ENCODE assay signal across 4 worm cellular contexts in the genomic region with DNA sequence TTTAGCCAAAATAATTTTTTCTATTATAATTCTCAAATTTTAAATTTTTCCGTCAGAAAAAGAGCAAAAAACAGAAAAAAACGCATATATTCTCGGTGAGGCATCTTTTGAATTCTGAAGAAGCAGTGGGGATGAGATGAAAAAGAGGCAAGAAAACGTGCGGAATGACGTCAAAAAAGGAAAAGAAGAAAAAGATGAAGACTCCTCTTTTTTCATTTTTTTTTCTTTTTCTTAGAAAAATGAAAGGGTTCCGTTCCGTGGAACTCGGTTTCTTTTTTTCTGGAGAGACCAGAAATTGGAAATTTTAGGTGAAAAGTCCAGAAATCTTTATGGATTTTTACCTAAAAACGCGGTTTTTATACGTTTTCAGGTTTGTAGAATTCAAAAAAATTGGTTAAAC.
A peak's percentile ranks its signal among the peaks of the same experiment; 100 is the strongest.
TF ChIP-seq lines count a peak whose summit lies in the region.

No protein-coding gene starts in this region.

TF ChIP-seq in whole organism, L1 larva, 84 proteins besides CTCF, POLR2A, EP300 and RAD21:
- peak; percentile 58 for TF ChIP-seq egl-13 (tag; optimal IDR thresholded peaks at IDR 0.05; lab: Kevin White, UChicago)
- TF ChIP-seq nhr-85 (tag; lab: Kevin White, UChicago) = peak; percentile 12
- TF ChIP-seq F16B12.6 (tag; optimal IDR thresholded peaks at IDR 0.05; lab: Kevin White, UChicago) = no peak
- no peak for TF ChIP-seq nhr-77 (tag; optimal IDR thresholded peaks at IDR 0.05; lab: Kevin White, UChicago)
- TF ChIP-seq pax-3 (tag; optimal IDR thresholded peaks at IDR 0.05; lab: Kevin White, UChicago) = peak; percentile 10
- peak; percentile 76 for TF ChIP-seq lin-14 (GFP tag; optimal IDR thresholded peaks at IDR 0.05; lab: Kevin White, UChicago)
- peak; percentile 55 for TF ChIP-seq fkh-8 (tag; optimal IDR thresholded peaks at IDR 0.05; lab: Kevin White, UChicago)
- peak; percentile 38 for TF ChIP-seq swsn-7 (tag; optimal IDR thresholded peaks at IDR 0.05; lab: Kevin White, UChicago)
- peak; percentile 43 for TF ChIP-seq zag-1 (tag; optimal IDR thresholded peaks at IDR 0.05; lab: Kevin White, UChicago)
- TF ChIP-seq fkh-10 (GFP tag; optimal IDR thresholded peaks at IDR 0.05; lab: Kevin White, UChicago) = peak; percentile 69
- TF ChIP-seq unc-86 (tag; optimal IDR thresholded peaks at IDR 0.05; lab: Kevin White, UChicago) = peak; percentile 71
- peak; percentile 7 for TF ChIP-seq dsc-1 (tag; optimal IDR thresholded peaks at IDR 0.05; lab: Kevin White, UChicago)
- TF ChIP-seq nhr-71 (tag; optimal IDR thresholded peaks at IDR 0.05; lab: Kevin White, UChicago) = peak; percentile 72
- no peak for TF ChIP-seq fkh-4 (tag; optimal IDR thresholded peaks at IDR 0.05; lab: Kevin White, UChicago; ENCODE audit: borderline replicate concordance)
- no peak for TF ChIP-seq ama-1 (optimal IDR thresholded peaks at IDR 0.05; lab: Kevin White, UChicago)
- peak; percentile 10 to 25 for TF ChIP-seq lsy-2 (tag; optimal IDR thresholded peaks at IDR 0.05; lab: Kevin White, UChicago)
- TF ChIP-seq mep-1 (tag; optimal IDR thresholded peaks at IDR 0.05; lab: Kevin White, UChicago) = peak; percentile 40
- TF ChIP-seq nhr-47 (tag; optimal IDR thresholded peaks at IDR 0.05; lab: Kevin White, UChicago) = peak; percentile 65
- TF ChIP-seq sox-4 (tag; optimal IDR thresholded peaks at IDR 0.05; lab: Kevin White, UChicago) = peak; percentile 26

TF ChIP-seq in whole organism, L2 larva, 48 proteins besides CTCF, POLR2A, EP300 and RAD21 (continues in another document):
- TF ChIP-seq lin-13 (GFP tag; optimal IDR thresholded peaks at IDR 0.05; lab: Kevin White, UChicago) (no peak), sma-3 (GFP tag; optimal IDR thresholded peaks at IDR 0.05; lab: Kevin White, UChicago) (no peak), ztf-1 (GFP tag; conservative IDR thresholded peaks at IDR 0.05; lab: Robert Waterston, UW) (no peak), mbf-1 (tag; optimal IDR thresholded peaks at IDR 0.05; lab: Kevin White, UChicago) (no peak), lsy-2 (tag; optimal IDR thresholded peaks at IDR 0.05; lab: Kevin White, UChicago) (peak in 1 of 2 experiments; percentile 65), snpc-4 (tag; optimal IDR thresholded peaks at IDR 0.05; lab: Kevin White, UChicago) (no peak), ama-1 (optimal IDR thresholded peaks at IDR 0.05; lab: Kevin White, UChicago) (no peak), alr-1 (tag; optimal IDR thresholded peaks at IDR 0.05; lab: Kevin White, UChicago) (no peak), sma-9 (GFP tag; optimal IDR thresholded peaks at IDR 0.05; lab: Kevin White, UChicago) (peak; percentile 43), sma-9 (tag; optimal IDR thresholded peaks at IDR 0.05; lab: Kevin White, UChicago) (no peak), unc-55 (GFP tag; optimal IDR thresholded peaks at IDR 0.05; lab: Kevin White, UChicago) (peak; percentile 60), mdl-1 (tag; optimal IDR thresholded peaks at IDR 0.05; lab: Kevin White, UChicago) (peak in 1 of 2 experiments; percentile 60), C34F6.9 (tag; optimal IDR thresholded peaks at IDR 0.05; lab: Kevin White, UChicago) (peak; percentile 48), nhr-129 (tag; optimal IDR thresholded peaks at IDR 0.05; lab: Kevin White, UChicago) (no peak), ztf-4 (tag; optimal IDR thresholded peaks at IDR 0.05; lab: Kevin White, UChicago) (no peak), crh-2 (tag; optimal IDR thresholded peaks at IDR 0.05; lab: Kevin White, UChicago) (peak; percentile 53), ceh-82 (tag; optimal IDR thresholded peaks at IDR 0.05; lab: Kevin White, UChicago) (no peak), blmp-1 (tag; optimal IDR thresholded peaks at IDR 0.05; lab: Kevin White, UChicago; ENCODE audit: insufficient read depth) (no peak), nhr-11 (tag; optimal IDR thresholded peaks at IDR 0.05; lab: Kevin White, UChicago) (no peak), nhr-77 (tag; optimal IDR thresholded peaks at IDR 0.05; lab: Kevin White, UChicago) (no peak), peb-1 (tag; optimal IDR thresholded peaks at IDR 0.05; lab: Kevin White, UChicago) (no peak), nhr-237 (tag; optimal IDR thresholded peaks at IDR 0.05; lab: Kevin White, UChicago) (no peak), Y55F3AM.14 (GFP tag; optimal IDR thresholded peaks at IDR 0.05; lab: Kevin White, UChicago) (peak; percentile 30), ZK546.5 (tag; optimal IDR thresholded peaks at IDR 0.05; lab: Kevin White, UChicago) (no peak)

TF ChIP-seq in whole organism, L3 larva, 47 proteins besides CTCF, POLR2A, EP300 and RAD21:
- no peak for TF ChIP-seq mdl-1 (tag; optimal IDR thresholded peaks at IDR 0.05; lab: Kevin White, UChicago)
- no peak for TF ChIP-seq ama-1 (optimal IDR thresholded peaks at IDR 0.05; lab: Kevin White, UChicago)
- TF ChIP-seq nhr-77 (tag; optimal IDR thresholded peaks at IDR 0.05; lab: Kevin White, UChicago) = no peak
- TF ChIP-seq ceh-82 (tag; optimal IDR thresholded peaks at IDR 0.05; lab: Kevin White, UChicago) = no peak
- TF ChIP-seq nhr-25 (tag; optimal IDR thresholded peaks at IDR 0.05; lab: Kevin White, UChicago) = no peak
- TF ChIP-seq lin-39 (tag; optimal IDR thresholded peaks at IDR 0.05; lab: Kevin White, UChicago) = no peak
- peak; percentile 94 for TF ChIP-seq fkh-10 (GFP tag; optimal IDR thresholded peaks at IDR 0.05; lab: Kevin White, UChicago)
- TF ChIP-seq egl-27 (tag; optimal IDR thresholded peaks at IDR 0.05; lab: Kevin White, UChicago) = no peak
- no peak for TF ChIP-seq nhr-12 (tag; optimal IDR thresholded peaks at IDR 0.05; lab: Kevin White, UChicago)
- peak; percentile 35 for TF ChIP-seq nfya-1 (tag; optimal IDR thresholded peaks at IDR 0.05; lab: Kevin White, UChicago; ENCODE audit: insufficient read depth)
- no peak for TF ChIP-seq skn-1 (tag; optimal IDR thresholded peaks at IDR 0.05; lab: Kevin White, UChicago)
- TF ChIP-seq nhr-43 (tag; optimal IDR thresholded peaks at IDR 0.05; lab: Kevin White, UChicago; ENCODE audit: poor library complexity, severe bottlenecking) = no peak
- no peak for TF ChIP-seq nhr-76 (tag; optimal IDR thresholded peaks at IDR 0.05; lab: Kevin White, UChicago)
- TF ChIP-seq tbx-2 (tag; optimal IDR thresholded peaks at IDR 0.05; lab: Kevin White, UChicago) = no peak
- TF ChIP-seq ZK546.5 (tag; optimal IDR thresholded peaks at IDR 0.05; lab: Kevin White, UChicago) = no peak
- no peak for TF ChIP-seq nhr-23 (tag; optimal IDR thresholded peaks at IDR 0.05; lab: Kevin White, UChicago)

TF ChIP-seq in whole organism, L4 larva, 104 proteins besides CTCF, POLR2A, EP300 and RAD21:
- TF ChIP-seq tag-97 (GFP tag; IDR thresholded peaks at IDR 0.05; lab: Robert Waterston, UW) = no peak
- TF ChIP-seq hif-1 (tag; optimal IDR thresholded peaks at IDR 0.05; lab: Kevin White, UChicago) = peak in 1 of 2 experiments; percentile 69
- TF ChIP-seq ztf-7 (tag; optimal IDR thresholded peaks at IDR 0.05; lab: Kevin White, UChicago) = no peak
- TF ChIP-seq ceh-62 (tag; optimal IDR thresholded peaks at IDR 0.05; lab: Kevin White, UChicago) = no peak
- TF ChIP-seq tra-1 (GFP tag; IDR thresholded peaks at IDR 0.05; lab: Robert Waterston, UW) = no peak
- TF ChIP-seq hlh-11 (tag; optimal IDR thresholded peaks at IDR 0.05; lab: Kevin White, UChicago) = no peak
- TF ChIP-seq attf-4 (tag; optimal IDR thresholded peaks at IDR 0.05; lab: Kevin White, UChicago) = no peak
- no peak for TF ChIP-seq arid-1 (GFP tag; conservative IDR thresholded peaks at IDR 0.05; lab: Robert Waterston, UW)
- TF ChIP-seq nhr-10 (tag; optimal IDR thresholded peaks at IDR 0.05; lab: Kevin White, UChicago) = no peak
- no peak for TF ChIP-seq lim-7 (GFP tag; IDR thresholded peaks at IDR 0.05; lab: Robert Waterston, UW)
- TF ChIP-seq nhr-77 (tag; optimal IDR thresholded peaks at IDR 0.05; lab: Kevin White, UChicago) = no peak
- TF ChIP-seq snpc-4 (tag; optimal IDR thresholded peaks at IDR 0.05; lab: Kevin White, UChicago) = no peak
- TF ChIP-seq ZK546.5 (tag; optimal IDR thresholded peaks at IDR 0.05; lab: Kevin White, UChicago) = no peak
- TF ChIP-seq cey-2 (tag; optimal IDR thresholded peaks at IDR 0.05; lab: Kevin White, UChicago; ENCODE audit: borderline replicate concordance, insufficient read depth) = no peak
- no peak for TF ChIP-seq nhr-76 (tag; optimal IDR thresholded peaks at IDR 0.05; lab: Kevin White, UChicago)
- TF ChIP-seq zfp-3 (GFP tag; conservative IDR thresholded peaks at IDR 0.05; lab: Robert Waterston, UW) = no peak
- no peak for TF ChIP-seq skn-1 (tag; optimal IDR thresholded peaks at IDR 0.05; lab: Kevin White, UChicago)
- TF ChIP-seq F44E2.7 (GFP tag; IDR thresholded peaks at IDR 0.05; lab: Robert Waterston, UW) = no peak
- TF ChIP-seq zip-11 (GFP tag; IDR thresholded peaks at IDR 0.05; lab: Robert Waterston, UW) = no peak
- no peak for TF ChIP-seq nhr-42 (GFP tag; IDR thresholded peaks at IDR 0.05; lab: Robert Waterston, UW)
- peak in 1 of 2 experiments; percentile 39 for TF ChIP-seq mdl-1 (tag; optimal IDR thresholded peaks at IDR 0.05; lab: Kevin White, UChicago)
- TF ChIP-seq lsy-2 (tag; optimal IDR thresholded peaks at IDR 0.05; lab: Kevin White, UChicago) = peak in 1 of 2 experiments; percentile 50
- no peak for TF ChIP-seq nhr-41 (GFP tag; IDR thresholded peaks at IDR 0.05; lab: Robert Waterston, UW)
- TF ChIP-seq hmg-1.1 (GFP tag; IDR thresholded peaks at IDR 0.05; lab: Robert Waterston, UW) = no peak
- no peak for TF ChIP-seq hlh-30 (tag; optimal IDR thresholded peaks at IDR 0.05; lab: Kevin White, UChicago; ENCODE audit: insufficient read depth)
- TF ChIP-seq ctbp-1 (GFP tag; IDR thresholded peaks at IDR 0.05; lab: Robert Waterston, UW) = peak; percentile 60; the same call in 1 of the 2 replicates
- TF ChIP-seq mdt-29 (GFP tag; IDR thresholded peaks at IDR 0.05; lab: Robert Waterston, UW) = no peak
- TF ChIP-seq madf-9 (GFP tag; conservative IDR thresholded peaks at IDR 0.05; lab: Robert Waterston, UW) = no peak
- no peak for TF ChIP-seq nhr-25 (tag; optimal IDR thresholded peaks at IDR 0.05; lab: Kevin White, UChicago; ENCODE audit: borderline replicate concordance, insufficient read depth)
- TF ChIP-seq zfp-2 (tag; optimal IDR thresholded peaks at IDR 0.05; lab: Kevin White, UChicago) = no peak
- TF ChIP-seq lin-15B (tag; optimal IDR thresholded peaks at IDR 0.05; lab: Kevin White, UChicago) = no peak
- TF ChIP-seq unc-130 (GFP tag; optimal IDR thresholded peaks at IDR 0.05; lab: Kevin White, UChicago) = no peak
- TF ChIP-seq zag-1 (tag; optimal IDR thresholded peaks at IDR 0.05; lab: Kevin White, UChicago) = no peak
- no peak for TF ChIP-seq T26A8.4 (GFP tag; IDR thresholded peaks at IDR 0.05; lab: Robert Waterston, UW)
- peak; percentile 82 for TF ChIP-seq fkh-10 (GFP tag; optimal IDR thresholded peaks at IDR 0.05; lab: Kevin White, UChicago)
- peak; percentile 20 for TF ChIP-seq aha-1 (tag; lab: Kevin White, UChicago)
- TF ChIP-seq spr-3 (GFP tag; optimal IDR thresholded peaks at IDR 0.05; lab: Kevin White, UChicago) = no peak
TF ChIP-seq in whole organism, L4 larva: peak in this region for 6.
